Fruit fly (Drosophila melanogaster): ENCODE results near the gene CG34026.

CG34026 gene

dm6 chrX:9553545-9554320 is 20.1 kb downstream of the CG34026 start:
- peak; percentile 84 for TF ChIP-seq CG7045 (GFP tag; optimal IDR thresholded peaks at IDR 0.05)
- peak; percentile 90 for TF ChIP-seq CG12768 (GFP tag; optimal IDR thresholded peaks at IDR 0.05)
- peak; percentile 88 for TF ChIP-seq Mnt (GFP tag; optimal IDR thresholded peaks at IDR 0.05)
- TF ChIP-seq CG11617 (GFP tag; optimal IDR thresholded peaks at IDR 0.05): peak; percentile 92
- TF ChIP-seq Hr96 (GFP tag; optimal IDR thresholded peaks at IDR 0.05): peak; percentile 91
- TF ChIP-seq tj (GFP tag; optimal IDR thresholded peaks at IDR 0.05): peak; percentile 69
- peak; percentile 81 for TF ChIP-seq ovo (GFP tag; optimal IDR thresholded peaks at IDR 0.05)
- TF ChIP-seq CG5204 (GFP tag; optimal IDR thresholded peaks at IDR 0.05): peak; percentile 82
- peak; percentile 82 for TF ChIP-seq pad (GFP tag; optimal IDR thresholded peaks at IDR 0.05)
- peak; percentile 95 for TF ChIP-seq CG7101 (tag; optimal IDR thresholded peaks at IDR 0.05)
- TF ChIP-seq CG1620 (GFP tag; optimal IDR thresholded peaks at IDR 0.05): peak; percentile 91
- TF ChIP-seq cic (GFP tag; optimal IDR thresholded peaks at IDR 0.05): peak; percentile 9
- peak; percentile 81 for TF ChIP-seq CG33017 (tag; optimal IDR thresholded peaks at IDR 0.05)
- peak; percentile 87 for TF ChIP-seq toe (GFP tag; optimal IDR thresholded peaks at IDR 0.05)
- no peak for TF ChIP-seq cnc (optimal IDR thresholded peaks at IDR 0.05)
- TF ChIP-seq Clk (GFP tag; optimal IDR thresholded peaks at IDR 0.05): peak; percentile 70
- TF ChIP-seq kay (GFP tag; ENCODE audit: borderline replicate concordance): no peak
- TF ChIP-seq CG14711 (tag; optimal IDR thresholded peaks at IDR 0.05): peak; percentile 99
- peak; percentile 94 for TF ChIP-seq bab1 (GFP tag; optimal IDR thresholded peaks at IDR 0.05)
- TF ChIP-seq Crg-1 (GFP tag; optimal IDR thresholded peaks at IDR 0.05): peak; percentile 93

- TF ChIP-seq CG1620 (GFP tag; optimal IDR thresholded peaks at IDR 0.05) (peak; percentile 98), Mnt (GFP tag; optimal IDR thresholded peaks at IDR 0.05) (peak; percentile 95), CG7101 (tag; optimal IDR thresholded peaks at IDR 0.05) (peak; percentile 94), CG33017 (tag; optimal IDR thresholded peaks at IDR 0.05) (peak; percentile 58), CG12768 (GFP tag; optimal IDR thresholded peaks at IDR 0.05) (peak; percentile 74), Crg-1 (GFP tag; optimal IDR thresholded peaks at IDR 0.05) (peak; percentile 92), Clk (GFP tag; optimal IDR thresholded peaks at IDR 0.05) (peak; percentile 3), cnc (optimal IDR thresholded peaks at IDR 0.05) (no peak), cic (GFP tag; optimal IDR thresholded peaks at IDR 0.05) (peak; percentile 44), CG5204 (GFP tag; optimal IDR thresholded peaks at IDR 0.05) (peak; percentile 47), ovo (GFP tag; optimal IDR thresholded peaks at IDR 0.05) (peak; percentile 98), bab1 (GFP tag; optimal IDR thresholded peaks at IDR 0.05) (peak; percentile 92), CG14711 (tag; optimal IDR thresholded peaks at IDR 0.05) (peak; percentile 62), pad (GFP tag; optimal IDR thresholded peaks at IDR 0.05) (peak; percentile 88), CG7045 (GFP tag; optimal IDR thresholded peaks at IDR 0.05) (peak; percentile 63), Hr96 (GFP tag; optimal IDR thresholded peaks at IDR 0.05) (peak; percentile 98), kay (GFP tag; ENCODE audit: borderline replicate concordance) (no peak), tj (GFP tag; optimal IDR thresholded peaks at IDR 0.05) (peak; percentile 84), toe (GFP tag; optimal IDR thresholded peaks at IDR 0.05) (peak; percentile 41), CG11617 (GFP tag; optimal IDR thresholded peaks at IDR 0.05) (peak; percentile 94)
These were observed 20.8 kb downstream of the CG34026 start, which contains the start of gene RpS28b for dm6 chrX:9554346-9554808. Gene RpS28b (plus strand): TSS chrX:9554623.

- no peak for TF ChIP-seq cic (GFP tag; optimal IDR thresholded peaks at IDR 0.05)
- TF ChIP-seq toe (GFP tag; optimal IDR thresholded peaks at IDR 0.05): no peak
- peak; percentile 16 for TF ChIP-seq CG1620 (GFP tag; optimal IDR thresholded peaks at IDR 0.05)
- TF ChIP-seq ovo (GFP tag; optimal IDR thresholded peaks at IDR 0.05): no peak
- no peak for TF ChIP-seq bab1 (GFP tag; optimal IDR thresholded peaks at IDR 0.05)
- TF ChIP-seq Mnt (GFP tag; optimal IDR thresholded peaks at IDR 0.05): peak; percentile 90
- TF ChIP-seq Hr96 (GFP tag; optimal IDR thresholded peaks at IDR 0.05): no peak
- TF ChIP-seq tj (GFP tag; optimal IDR thresholded peaks at IDR 0.05): no peak
These were observed 22.8 kb downstream of the CG34026 start, which contains the start of gene CG15317 for dm6 chrX:9556397-9556796. Gene CG15317 (minus strand): TSS chrX:9556544.

dm6 chrX:9571208-9571607 is 37.6 kb downstream of the CG34026 start, which contains the start of gene Cubn:
Gene Cubn (minus strand): TSS chrX:9571308.
- TF ChIP-seq toe (GFP tag; optimal IDR thresholded peaks at IDR 0.05): no peak
- no peak for TF ChIP-seq CG11617 (GFP tag; optimal IDR thresholded peaks at IDR 0.05)
- TF ChIP-seq cnc (optimal IDR thresholded peaks at IDR 0.05): no peak
- TF ChIP-seq bab1 (GFP tag; optimal IDR thresholded peaks at IDR 0.05): no peak

dm6 chrX:9576147-9576503 is 42.5 kb downstream of the CG34026 start, which contains the start of gene CG42395:
Gene CG42395 (minus strand): TSS chrX:9576247.
- no peak for TF ChIP-seq CG14711 (tag; optimal IDR thresholded peaks at IDR 0.05)
- TF ChIP-seq cic (GFP tag; optimal IDR thresholded peaks at IDR 0.05): no peak
- TF ChIP-seq CG11617 (GFP tag; optimal IDR thresholded peaks at IDR 0.05): no peak
- no peak for TF ChIP-seq CG33017 (tag; optimal IDR thresholded peaks at IDR 0.05)
- TF ChIP-seq kay (GFP tag; ENCODE audit: borderline replicate concordance): no peak
- TF ChIP-seq Mnt (GFP tag; optimal IDR thresholded peaks at IDR 0.05): no peak
- TF ChIP-seq ovo (GFP tag; optimal IDR thresholded peaks at IDR 0.05): no peak
- no peak for TF ChIP-seq bab1 (GFP tag; optimal IDR thresholded peaks at IDR 0.05)
- no peak for TF ChIP-seq CG12768 (GFP tag; optimal IDR thresholded peaks at IDR 0.05)
- TF ChIP-seq toe (GFP tag; optimal IDR thresholded peaks at IDR 0.05): no peak
- no peak for TF ChIP-seq CG7101 (tag; optimal IDR thresholded peaks at IDR 0.05)
- no peak for TF ChIP-seq pad (GFP tag; optimal IDR thresholded peaks at IDR 0.05)
- no peak for TF ChIP-seq Clk (GFP tag; optimal IDR thresholded peaks at IDR 0.05)
- no peak for TF ChIP-seq cnc (optimal IDR thresholded peaks at IDR 0.05)
